4 worm cellular contexts compared by ENCODE assay signal in the genomic region with DNA sequence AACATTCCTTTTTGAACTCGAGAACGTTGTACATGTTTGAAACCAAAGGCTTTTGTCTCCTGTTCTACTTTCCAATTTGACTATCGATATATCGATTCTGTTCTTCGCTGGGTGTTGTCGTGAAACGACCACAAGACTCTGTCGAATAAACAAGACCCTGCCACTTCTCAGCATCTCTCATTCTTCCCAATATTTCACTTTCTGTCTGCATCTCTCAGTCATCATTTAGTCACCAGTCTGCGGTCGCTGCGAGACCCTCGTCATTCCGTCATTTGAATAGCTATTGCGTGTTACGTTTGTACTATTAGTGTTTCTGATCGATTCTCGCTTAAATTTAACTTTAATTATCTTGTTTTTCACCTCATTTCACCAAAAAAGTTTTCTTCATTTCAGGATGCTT.
A peak's percentile ranks its signal among the peaks of the same experiment; 100 is the strongest.
TF ChIP-seq lines count a peak whose summit lies in the region.

No protein-coding gene starts in this region.

TF ChIP-seq in whole organism, L2 larva, 48 proteins besides CTCF, POLR2A, EP300 and RAD21 (continues in another document):
- no peak for TF ChIP-seq aly-2 (tag; optimal IDR thresholded peaks at IDR 0.05; lab: Kevin White, UChicago)
- no peak for TF ChIP-seq elt-3 (tag; optimal IDR thresholded peaks at IDR 0.05; lab: Kevin White, UChicago)
- TF ChIP-seq ztf-4 (tag; optimal IDR thresholded peaks at IDR 0.05; lab: Kevin White, UChicago): peak; percentile 95
- TF ChIP-seq snpc-4 (tag; optimal IDR thresholded peaks at IDR 0.05; lab: Kevin White, UChicago): peak; percentile 69
- TF ChIP-seq alr-1 (tag; optimal IDR thresholded peaks at IDR 0.05; lab: Kevin White, UChicago): no peak
- TF ChIP-seq skn-1 (tag; optimal IDR thresholded peaks at IDR 0.05; lab: Kevin White, UChicago): peak; percentile 90
- peak; percentile 60 for TF ChIP-seq blmp-1 (tag; optimal IDR thresholded peaks at IDR 0.05; lab: Kevin White, UChicago; ENCODE audit: insufficient read depth)
- TF ChIP-seq ztf-1 (GFP tag; conservative IDR thresholded peaks at IDR 0.05; lab: Robert Waterston, UW): 0 out of 2 replicates have a peak, but pooled peaks have one; percentile 46
- TF ChIP-seq sma-9 (GFP tag; optimal IDR thresholded peaks at IDR 0.05; lab: Kevin White, UChicago): peak; percentile 95
- TF ChIP-seq sma-9 (tag; optimal IDR thresholded peaks at IDR 0.05; lab: Kevin White, UChicago): no peak
- peak; percentile 76 for TF ChIP-seq zag-1 (tag; optimal IDR thresholded peaks at IDR 0.05; lab: Kevin White, UChicago)
- peak; percentile 75 to 96 for TF ChIP-seq lsy-2 (tag; optimal IDR thresholded peaks at IDR 0.05; lab: Kevin White, UChicago)
- no peak for TF ChIP-seq peb-1 (tag; optimal IDR thresholded peaks at IDR 0.05; lab: Kevin White, UChicago)
- TF ChIP-seq nhr-10 (tag; optimal IDR thresholded peaks at IDR 0.05; lab: Kevin White, UChicago): peak; percentile 72
- TF ChIP-seq crh-2 (tag; optimal IDR thresholded peaks at IDR 0.05; lab: Kevin White, UChicago): peak; percentile 98
- TF ChIP-seq nhr-237 (tag; optimal IDR thresholded peaks at IDR 0.05; lab: Kevin White, UChicago): no peak
- TF ChIP-seq ceh-82 (tag; optimal IDR thresholded peaks at IDR 0.05; lab: Kevin White, UChicago): peak; percentile 66
- TF ChIP-seq ztf-11 (tag; optimal IDR thresholded peaks at IDR 0.05; lab: Kevin White, UChicago): no peak
- TF ChIP-seq ZK546.5 (tag; optimal IDR thresholded peaks at IDR 0.05; lab: Kevin White, UChicago): peak; percentile 28
- peak; percentile 97 for TF ChIP-seq lin-11 (tag; optimal IDR thresholded peaks at IDR 0.05; lab: Kevin White, UChicago)
- peak; percentile 89 for TF ChIP-seq lin-13 (GFP tag; optimal IDR thresholded peaks at IDR 0.05; lab: Kevin White, UChicago)

TF ChIP-seq in whole organism, L4 larva, 104 proteins besides CTCF, POLR2A, EP300 and RAD21 (continues in another document):
- TF ChIP-seq zfp-3 (GFP tag; conservative IDR thresholded peaks at IDR 0.05; lab: Robert Waterston, UW): peak; percentile 86
- peak; percentile 89 for TF ChIP-seq nhr-28 (tag; optimal IDR thresholded peaks at IDR 0.05; lab: Kevin White, UChicago)
- peak; percentile 61 for TF ChIP-seq zfp-2 (tag; optimal IDR thresholded peaks at IDR 0.05; lab: Kevin White, UChicago)
- peak; percentile 83 for TF ChIP-seq ceh-20 (GFP tag; IDR thresholded peaks at IDR 0.05; lab: Robert Waterston, UW)
- peak; percentile 74 to 94 for TF ChIP-seq lsy-2 (tag; optimal IDR thresholded peaks at IDR 0.05; lab: Kevin White, UChicago)
- TF ChIP-seq ctbp-1 (GFP tag; IDR thresholded peaks at IDR 0.05; lab: Robert Waterston, UW): peak; percentile 84
- TF ChIP-seq snpc-1.2 (GFP tag; IDR thresholded peaks at IDR 0.05; lab: Robert Waterston, UW): peak; percentile 58
- TF ChIP-seq ztf-11 (tag; optimal IDR thresholded peaks at IDR 0.05; lab: Kevin White, UChicago): no peak
- TF ChIP-seq nhr-76 (tag; optimal IDR thresholded peaks at IDR 0.05; lab: Kevin White, UChicago): peak; percentile 20
- TF ChIP-seq mxl-3 (GFP tag; optimal IDR thresholded peaks at IDR 0.05; lab: Kevin White, UChicago): peak; percentile 73
- no peak for TF ChIP-seq daf-8 (GFP tag; IDR thresholded peaks at IDR 0.05; lab: Robert Waterston, UW)
- peak; percentile 99 for TF ChIP-seq aha-1 (tag; lab: Kevin White, UChicago)
- TF ChIP-seq nhr-48 (tag; optimal IDR thresholded peaks at IDR 0.05; lab: Kevin White, UChicago): peak; percentile 70
- TF ChIP-seq Y48G9A.11 (GFP tag; IDR thresholded peaks at IDR 0.05; lab: Robert Waterston, UW): no peak
- TF ChIP-seq cey-2 (tag; optimal IDR thresholded peaks at IDR 0.05; lab: Kevin White, UChicago; ENCODE audit: borderline replicate concordance, insufficient read depth): peak; percentile 52
- TF ChIP-seq spr-3 (GFP tag; optimal IDR thresholded peaks at IDR 0.05; lab: Kevin White, UChicago): no peak
- peak; percentile 90 for TF ChIP-seq ama-1 (optimal IDR thresholded peaks at IDR 0.05; lab: Kevin White, UChicago)
- no peak for TF ChIP-seq ceh-82 (tag; optimal IDR thresholded peaks at IDR 0.05; lab: Kevin White, UChicago)
- TF ChIP-seq R02D3.7 (tag; optimal IDR thresholded peaks at IDR 0.05; lab: Kevin White, UChicago): no peak
- TF ChIP-seq sdz-12 (GFP tag; optimal IDR thresholded peaks at IDR 0.05; lab: Kevin White, UChicago): no peak
- TF ChIP-seq mdl-1 (tag; optimal IDR thresholded peaks at IDR 0.05; lab: Kevin White, UChicago): peak in 1 of 2 experiments; percentile 83
- TF ChIP-seq nhr-42 (GFP tag; IDR thresholded peaks at IDR 0.05; lab: Robert Waterston, UW): peak; percentile 80; the same call in 1 of the 2 replicates
- peak; percentile 59 for TF ChIP-seq lin-13 (GFP tag; optimal IDR thresholded peaks at IDR 0.05; lab: Kevin White, UChicago)

TF ChIP-seq in whole organism, late embryonic, 69 proteins besides CTCF, POLR2A, EP300 and RAD21 (continues in another document):
- peak; percentile 50 for TF ChIP-seq K09A11.1 (tag; optimal IDR thresholded peaks at IDR 0.05; lab: Kevin White, UChicago; ENCODE audit: insufficient read depth)
- peak; percentile 91 for TF ChIP-seq ceh-48 (tag; optimal IDR thresholded peaks at IDR 0.05; lab: Kevin White, UChicago)
- TF ChIP-seq lim-6 (tag; optimal IDR thresholded peaks at IDR 0.05; lab: Kevin White, UChicago): no peak
- peak; percentile 66 for TF ChIP-seq ceh-2 (tag; optimal IDR thresholded peaks at IDR 0.05; lab: Kevin White, UChicago)
- no peak for TF ChIP-seq zip-5 (tag; optimal IDR thresholded peaks at IDR 0.05; lab: Kevin White, UChicago)
- peak; percentile 35 for TF ChIP-seq F13H6.1 (tag; optimal IDR thresholded peaks at IDR 0.05; lab: Kevin White, UChicago)
- peak; percentile 82 for TF ChIP-seq pax-1 (tag; optimal IDR thresholded peaks at IDR 0.05; lab: Kevin White, UChicago)
- peak; percentile 97 for TF ChIP-seq unc-55 (GFP tag; optimal IDR thresholded peaks at IDR 0.05; lab: Kevin White, UChicago)
- peak; percentile 33 for TF ChIP-seq pha-2 (tag; optimal IDR thresholded peaks at IDR 0.05; lab: Kevin White, UChicago)
- TF ChIP-seq hlh-30 (tag; optimal IDR thresholded peaks at IDR 0.05; lab: Kevin White, UChicago; ENCODE audit: insufficient read depth): peak; percentile 100
- peak; percentile 66 for TF ChIP-seq ceh-34 (tag; optimal IDR thresholded peaks at IDR 0.05; lab: Kevin White, UChicago)
- TF ChIP-seq nfya-1 (tag; optimal IDR thresholded peaks at IDR 0.05; lab: Kevin White, UChicago): peak; percentile 94
- no peak for TF ChIP-seq syd-9 (tag; optimal IDR thresholded peaks at IDR 0.05; lab: Kevin White, UChicago)
- no peak for TF ChIP-seq K02D7.2 (tag; optimal IDR thresholded peaks at IDR 0.05; lab: Kevin White, UChicago)
- peak; percentile 95 for TF ChIP-seq rnt-1 (tag; optimal IDR thresholded peaks at IDR 0.05; lab: Kevin White, UChicago)
- peak; percentile 36 for TF ChIP-seq sdc-2 (tag; optimal IDR thresholded peaks at IDR 0.05; lab: Kevin White, UChicago)
- TF ChIP-seq pag-3 (tag; optimal IDR thresholded peaks at IDR 0.05; lab: Kevin White, UChicago; ENCODE audit: borderline replicate concordance): no peak
- peak; percentile 84 for TF ChIP-seq unc-42 (tag; optimal IDR thresholded peaks at IDR 0.05; lab: Kevin White, UChicago)
- TF ChIP-seq ceh-31 (tag; optimal IDR thresholded peaks at IDR 0.05; lab: Kevin White, UChicago): peak; percentile 91
- TF ChIP-seq dve-1 (tag; optimal IDR thresholded peaks at IDR 0.05; lab: Kevin White, UChicago): peak; percentile 75
- no peak for TF ChIP-seq sox-4 (tag; optimal IDR thresholded peaks at IDR 0.05; lab: Kevin White, UChicago)
- TF ChIP-seq ref-2 (tag; optimal IDR thresholded peaks at IDR 0.05; lab: Kevin White, UChicago): peak; percentile 50
- TF ChIP-seq ets-4 (tag; optimal IDR thresholded peaks at IDR 0.05; lab: Kevin White, UChicago): peak; percentile 66
- TF ChIP-seq tbx-2 (tag; optimal IDR thresholded peaks at IDR 0.05; lab: Kevin White, UChicago): peak; percentile 50

TF ChIP-seq in whole organism, mixed stage, embryonic, 35 proteins besides CTCF, POLR2A, EP300 and RAD21 (continues in another document):
- no peak for TF ChIP-seq ceh-83 (GFP tag; optimal IDR thresholded peaks at IDR 0.05; lab: Kevin White, UChicago)
- no peak for TF ChIP-seq nhr-28 (tag; optimal IDR thresholded peaks at IDR 0.05; lab: Kevin White, UChicago)
- TF ChIP-seq ces-1 (GFP tag; optimal IDR thresholded peaks at IDR 0.05; lab: Kevin White, UChicago): peak; percentile 82
- TF ChIP-seq unc-39 (tag; optimal IDR thresholded peaks at IDR 0.05; lab: Kevin White, UChicago): no peak
- TF ChIP-seq ztf-11 (tag; optimal IDR thresholded peaks at IDR 0.05; lab: Kevin White, UChicago): peak; percentile 58
- TF ChIP-seq elt-3 (tag; optimal IDR thresholded peaks at IDR 0.05; lab: Kevin White, UChicago): peak; percentile 21
- TF ChIP-seq pha-4 (tag; optimal IDR thresholded peaks at IDR 0.05; lab: Kevin White, UChicago): peak; percentile 97
- TF ChIP-seq mab-5 (tag; optimal IDR thresholded peaks at IDR 0.05; lab: Kevin White, UChicago): peak; percentile 70
- TF ChIP-seq bed-3 (GFP tag; optimal IDR thresholded peaks at IDR 0.05; lab: Kevin White, UChicago): no peak
- no peak for TF ChIP-seq mls-2 (tag; optimal IDR thresholded peaks at IDR 0.05; lab: Kevin White, UChicago)
- no peak for TF ChIP-seq blmp-1 (tag; optimal IDR thresholded peaks at IDR 0.05; lab: Kevin White, UChicago)
- TF ChIP-seq nhr-76 (tag; optimal IDR thresholded peaks at IDR 0.05; lab: Kevin White, UChicago): no peak
- no peak for TF ChIP-seq tbx-8 (GFP tag; optimal IDR thresholded peaks at IDR 0.05; lab: Kevin White, UChicago)
- peak; percentile 24 for TF ChIP-seq drap-1 (GFP tag; optimal IDR thresholded peaks at IDR 0.05; lab: Kevin White, UChicago)
- TF ChIP-seq cnd-1 (tag; optimal IDR thresholded peaks at IDR 0.05; lab: Kevin White, UChicago): peak; percentile 0
- TF ChIP-seq nhr-2 (tag; optimal IDR thresholded peaks at IDR 0.05; lab: Kevin White, UChicago): peak; percentile 55
- peak; percentile 18 for TF ChIP-seq sptf-1 (tag; optimal IDR thresholded peaks at IDR 0.05; lab: Kevin White, UChicago)
- no peak for TF ChIP-seq sem-2 (GFP tag; optimal IDR thresholded peaks at IDR 0.05; lab: Kevin White, UChicago)
- TF ChIP-seq unc-62 (GFP tag; optimal IDR thresholded peaks at IDR 0.05; lab: Kevin White, UChicago): peak; percentile 93
- TF ChIP-seq hlh-1 (tag; optimal IDR thresholded peaks at IDR 0.05; lab: Kevin White, UChicago): peak; percentile 67
- TF ChIP-seq unc-120 (tag; optimal IDR thresholded peaks at IDR 0.05; lab: Kevin White, UChicago; ENCODE audit: poor library complexity, severe bottlenecking): peak; percentile 10
- TF ChIP-seq M03D4.4 (tag; optimal IDR thresholded peaks at IDR 0.05; lab: Kevin White, UChicago): no peak
- TF ChIP-seq nhr-237 (tag; optimal IDR thresholded peaks at IDR 0.05; lab: Kevin White, UChicago): peak; percentile 87
- peak; percentile 55 for TF ChIP-seq zip-8 (tag; optimal IDR thresholded peaks at IDR 0.05; lab: Kevin White, UChicago)
- peak; percentile 77 for TF ChIP-seq lsy-2 (tag; optimal IDR thresholded peaks at IDR 0.05; lab: Kevin White, UChicago)
- no peak for TF ChIP-seq lin-32 (GFP tag; optimal IDR thresholded peaks at IDR 0.05; lab: Kevin White, UChicago)
- peak; percentile 44 for TF ChIP-seq ham-2 (GFP tag; optimal IDR thresholded peaks at IDR 0.05; lab: Kevin White, UChicago)
- peak; percentile 100 for TF ChIP-seq ceh-39 (tag; optimal IDR thresholded peaks at IDR 0.05; lab: Kevin White, UChicago)
